Worm (Caenorhabditis elegans): ENCODE measurements around the gene dao-4.

Gene dao-4

DNA sequence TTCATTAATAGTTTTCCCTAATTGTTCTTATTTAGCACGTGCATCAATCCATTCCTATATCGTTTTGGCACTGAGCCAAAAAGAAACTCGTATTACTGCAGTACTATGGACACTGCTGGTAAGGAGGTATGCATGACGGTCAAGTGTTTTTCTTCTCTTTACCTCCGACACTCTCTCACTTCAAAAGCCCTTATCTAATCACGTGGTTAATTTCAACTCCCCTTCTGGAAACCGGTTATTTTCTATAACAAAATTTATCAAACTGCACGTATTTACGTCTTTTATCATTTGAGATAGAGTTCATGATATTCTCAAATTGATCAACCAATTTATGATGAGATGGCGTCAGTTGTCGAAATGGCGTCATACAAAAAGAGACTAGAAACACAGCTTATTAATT is 23.5 kb upstream of the dao-4 start:
- TF ChIP-seq ceh-6 (GFP tag; optimal IDR thresholded peaks at IDR 0.05) = no peak
- TF ChIP-seq pax-1 (tag; optimal IDR thresholded peaks at IDR 0.05) = no peak
- no peak for TF ChIP-seq hlh-8 (tag; optimal IDR thresholded peaks at IDR 0.05)
- TF ChIP-seq elt-2 (tag; optimal IDR thresholded peaks at IDR 0.05) = peak; percentile 13

DNA sequence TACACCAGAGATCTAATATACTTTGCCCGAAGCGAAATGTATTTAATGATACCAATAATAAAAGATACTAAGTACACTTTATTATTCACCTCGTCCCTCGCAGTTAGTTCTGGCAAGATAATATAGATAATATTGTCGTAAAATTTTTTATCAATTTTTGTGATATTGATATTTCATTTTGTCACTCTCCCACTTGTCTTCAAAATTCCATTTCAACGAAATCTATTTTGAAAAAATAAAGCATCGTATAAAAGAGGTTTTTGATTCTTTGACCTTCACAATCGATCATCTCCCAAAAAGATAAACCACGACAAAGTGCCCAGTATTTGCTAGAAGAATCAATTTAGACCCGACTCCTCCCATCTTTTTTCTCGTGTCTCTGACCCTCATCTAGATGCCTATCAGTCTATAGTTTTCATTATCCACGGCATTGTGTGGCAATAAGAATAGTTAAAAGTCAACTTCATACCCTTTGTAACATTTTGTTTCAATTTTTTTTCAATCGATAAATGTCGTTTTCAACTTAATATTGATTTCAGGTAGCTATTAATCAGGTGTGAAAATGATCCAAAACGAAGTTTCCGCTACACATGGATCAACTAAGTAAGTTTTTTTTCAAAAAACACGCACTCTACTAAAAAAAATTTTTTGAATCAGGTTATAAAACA is 21.2 kb upstream of the dao-4 start, which contains the start of gene cbs-1:
Gene cbs-1 (plus strand): TSS at position 534 of the 668 bp plus-strand sequence.
- peak; percentile 57 for TF ChIP-seq elt-2 (tag; optimal IDR thresholded peaks at IDR 0.05)
- TF ChIP-seq ztf-16 (tag; optimal IDR thresholded peaks at IDR 0.05) = no peak

DNA sequence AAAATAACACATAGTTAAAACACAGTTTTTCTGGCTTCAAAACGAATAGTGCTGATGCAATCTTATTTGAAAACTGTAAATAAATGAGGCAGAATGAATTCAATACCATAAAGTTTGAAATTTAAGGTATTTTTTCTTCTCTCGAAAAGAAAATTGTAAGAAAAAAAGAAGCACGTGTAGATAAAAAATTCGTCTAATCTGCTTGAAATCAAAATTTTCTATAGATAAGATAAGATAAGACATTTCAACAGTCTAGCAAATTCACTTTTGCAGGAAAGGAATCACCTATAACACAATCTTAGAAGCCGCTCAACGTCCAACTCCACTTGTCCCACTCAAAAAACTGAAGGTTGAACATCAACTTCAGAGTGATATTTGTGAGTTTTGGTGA is 20.7 kb upstream of the dao-4 start:
- TF ChIP-seq K02D7.2 (tag; optimal IDR thresholded peaks at IDR 0.05) = no peak
- TF ChIP-seq hlh-8 (tag; optimal IDR thresholded peaks at IDR 0.05) = no peak
- no peak for TF ChIP-seq hlh-15 (tag; optimal IDR thresholded peaks at IDR 0.05)
- TF ChIP-seq C08G9.2 (tag; optimal IDR thresholded peaks at IDR 0.05) = no peak
- no peak for TF ChIP-seq hlh-6 (tag; optimal IDR thresholded peaks at IDR 0.05)
- TF ChIP-seq ceh-18 (tag; optimal IDR thresholded peaks at IDR 0.05) = no peak
- no peak for TF ChIP-seq ceh-45 (GFP tag; IDR thresholded peaks at IDR 0.05)
- TF ChIP-seq pag-3 (tag; optimal IDR thresholded peaks at IDR 0.05; ENCODE audit: borderline replicate concordance) = no peak
- TF ChIP-seq ceh-19 (GFP tag; optimal IDR thresholded peaks at IDR 0.05) = no peak
- TF ChIP-seq pha-2 (tag; optimal IDR thresholded peaks at IDR 0.05) = no peak
- TF ChIP-seq unc-42 (tag; optimal IDR thresholded peaks at IDR 0.05) = no peak
- TF ChIP-seq ceh-31 (tag; optimal IDR thresholded peaks at IDR 0.05) = no peak
- TF ChIP-seq F13H6.1 (tag; optimal IDR thresholded peaks at IDR 0.05) = no peak
- TF ChIP-seq dve-1 (tag; optimal IDR thresholded peaks at IDR 0.05) = no peak
- no peak for TF ChIP-seq ceh-48 (tag; optimal IDR thresholded peaks at IDR 0.05)
- no peak for TF ChIP-seq fkh-6 (tag; optimal IDR thresholded peaks at IDR 0.05)
- no peak for TF ChIP-seq C38D4.7 (GFP tag; optimal IDR thresholded peaks at IDR 0.05)
- TF ChIP-seq ahr-1 (tag; optimal IDR thresholded peaks at IDR 0.05) = no peak
- TF ChIP-seq unc-3 (GFP tag; conservative IDR thresholded peaks at IDR 0.05) = no peak
- TF ChIP-seq unc-3 (tag; optimal IDR thresholded peaks at IDR 0.05) = no peak

DNA sequence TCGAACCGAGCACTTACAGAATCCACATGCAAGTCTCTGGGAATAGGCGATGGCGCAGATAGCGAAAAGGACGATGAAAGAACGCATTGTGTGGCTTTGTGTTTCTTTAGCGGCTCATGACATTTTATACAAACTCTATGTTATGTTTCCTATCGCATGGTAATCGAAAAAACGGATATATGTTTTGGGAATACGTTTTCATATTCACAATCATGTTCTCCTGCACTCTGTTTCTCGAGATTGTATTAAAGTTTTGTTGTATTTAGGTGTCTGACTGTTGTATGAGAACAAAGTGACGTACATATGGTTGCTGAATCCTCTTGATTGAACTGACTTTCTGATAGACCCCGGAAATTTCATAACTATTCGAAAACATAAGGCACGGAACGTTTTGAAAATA is 16.8 kb upstream of the dao-4 start, which contains the start of gene ZC373.2:
Gene ZC373.2 (minus strand): TSS at position 101 of the 400 bp plus-strand sequence.
- TF ChIP-seq hlh-15 (tag; optimal IDR thresholded peaks at IDR 0.05) (no peak), hlh-13 (GFP tag; optimal IDR thresholded peaks at IDR 0.05) (no peak), mec-3 (tag; optimal IDR thresholded peaks at IDR 0.05; ENCODE audit: borderline replicate concordance) (no peak), F13H6.1 (tag; optimal IDR thresholded peaks at IDR 0.05) (no peak), sdc-2 (tag; optimal IDR thresholded peaks at IDR 0.05) (no peak), che-1 (tag; optimal IDR thresholded peaks at IDR 0.05) (no peak), syd-9 (tag; optimal IDR thresholded peaks at IDR 0.05) (no peak), pha-4 (tag; optimal IDR thresholded peaks at IDR 0.05) (no peak), ama-1 (optimal IDR thresholded peaks at IDR 0.05) (no peak), ets-4 (tag; optimal IDR thresholded peaks at IDR 0.05) (no peak), unc-86 (tag; optimal IDR thresholded peaks at IDR 0.05) (no peak), fax-1 (tag; optimal IDR thresholded peaks at IDR 0.05) (no peak), K02D7.2 (tag; optimal IDR thresholded peaks at IDR 0.05) (no peak), ceh-30 (tag; optimal IDR thresholded peaks at IDR 0.05) (no peak), lin-11 (tag; optimal IDR thresholded peaks at IDR 0.05) (no peak), pqm-1 (tag; optimal IDR thresholded peaks at IDR 0.05) (no peak)
